Worm (Caenorhabditis elegans) whole organism, young adult: Measurements from ENCODE around the gene C10C6.13.

Experiments used
- B0019.2 ChIP-seq: fragments of 200-800 bp; sonication (Bioruptor generic); conservative IDR thresholded peaks from 2 replicates; pipeline ENCODE4 v1.3.6; 2022; ENCODE audit warnings: missing genetic modification reagents, missing genetic modification characterization, missing compliant biosample characterization
- B0336.3 ChIP-seq: fragments of 200-800 bp; sonication (Bioruptor generic); IDR thresholded peaks from 2 replicates; pipeline ENCODE4 v1.3.6; 2022; ENCODE audit warnings: missing genetic modification characterization, missing compliant biosample characterization
- C17E4.6 ChIP-seq: fragments of 200-800 bp; sonication (Bioruptor generic); IDR thresholded peaks from 2 replicates; pipeline ENCODE4 v1.3.6; 2022; ENCODE audit warnings: missing genetic modification reagents, missing genetic modification characterization, missing compliant biosample characterization
- D2030.7 ChIP-seq: fragments of 200-800 bp; sonication (Bioruptor generic); IDR thresholded peaks from 2 replicates; pipeline ENCODE4 v1.3.6; 2022; ENCODE audit warnings: missing genetic modification reagents, missing genetic modification characterization, missing compliant biosample characterization
- F57C9.4 ChIP-seq: sonication (generic microtip); optimal IDR thresholded peaks from 2 replicates; lab custom pipeline; 2017; ENCODE audit warnings: mild to moderate bottlenecking, missing genetic modification characterization, missing compliant biosample characterization
- T26A5.8 ChIP-seq: sonication (generic microtip); optimal IDR thresholded peaks from 2 replicates; lab custom pipeline; 2016; ENCODE audit warnings: missing genetic modification characterization, missing compliant biosample characterization
- Y53F4B.3 ChIP-seq: fragments of 200-800 bp; sonication (Bioruptor generic); IDR thresholded peaks from 2 replicates; pipeline ENCODE4 v1.3.6; 2022; ENCODE audit warnings: missing genetic modification reagents, missing genetic modification characterization, missing compliant biosample characterization
- Y67H2A.10 ChIP-seq: fragments of 200-800 bp; sonication (Bioruptor generic); conservative IDR thresholded peaks from 2 replicates; pipeline ENCODE4 v1.3.6; 2022; ENCODE audit warnings: missing genetic modification reagents, missing genetic modification characterization, missing compliant biosample characterization
- aptf-3 ChIP-seq: fragments of 200-800 bp; sonication (Bioruptor generic); IDR thresholded peaks from 2 replicates; pipeline ENCODE4 v1.3.6; 2022; ENCODE audit warnings: missing genetic modification characterization, missing compliant biosample characterization
- athp-1 ChIP-seq: sonication (generic microtip); optimal IDR thresholded peaks from 2 replicates; lab custom pipeline; 2017; ENCODE audit warnings: mild to moderate bottlenecking, missing genetic modification characterization, missing compliant biosample characterization
- attf-5 ChIP-seq: fragments of 200-800 bp; sonication (Bioruptor generic); optimal IDR thresholded peaks from 2 replicates; lab custom pipeline; 2018; ENCODE audit warnings: mild to moderate bottlenecking, missing genetic modification characterization, missing compliant biosample characterization
- bed-1 ChIP-seq: fragments of 200-800 bp; sonication (Bioruptor generic); IDR thresholded peaks from 2 replicates; pipeline ENCODE4 v1.3.6; 2022; ENCODE audit warnings: missing genetic modification reagents, missing genetic modification characterization, missing compliant biosample characterization
- cebp-1 ChIP-seq, 2 experiments: fragments of 200-800 bp in 1 of 2; sonication (Bioruptor generic) in 1 of 2; sonication (generic microtip) in 1 of 2; IDR thresholded peaks in 1 of 2; optimal IDR thresholded peaks in 1 of 2; 2 replicates each; pipeline versions ENCODE4 v1.3.6 to Lab custom; 2017 to 2022; ENCODE audit warnings: missing compliant biosample characterization in 2 of 2, missing genetic modification characterization in 2 of 2, mild to moderate bottlenecking in 1 of 2, missing genetic modification reagents in 1 of 2, moderate library complexity in 1 of 2
- ceh-40 ChIP-seq: fragments of 200-800 bp; sonication (Bioruptor generic); IDR thresholded peaks from 2 replicates; pipeline ENCODE4 v1.3.6; 2022; ENCODE audit warnings: missing genetic modification characterization, missing compliant biosample characterization
- die-1 ChIP-seq: sonication (generic microtip); optimal IDR thresholded peaks from 2 replicates; lab custom pipeline; 2016; ENCODE audit warnings: missing genotype, mild to moderate bottlenecking, missing genetic modification characterization, missing compliant biosample characterization
- dox-1 ChIP-seq: fragments of 200-800 bp; sonication (Bioruptor generic); IDR thresholded peaks from 2 replicates; pipeline ENCODE4 v1.3.6; 2022; ENCODE audit warnings: missing genetic modification reagents, missing genetic modification characterization, missing compliant biosample characterization
- egl-18 ChIP-seq: fragments of 200-800 bp; sonication (Bioruptor generic); IDR thresholded peaks from 2 replicates; pipeline ENCODE4 v1.3.6; 2022; ENCODE audit warnings: missing genetic modification reagents, missing genetic modification characterization, missing compliant biosample characterization
- egrh-3 ChIP-seq: fragments of 200-800 bp; sonication (Bioruptor generic); IDR thresholded peaks from 2 replicates; pipeline ENCODE4 v1.3.6; 2022; ENCODE audit warnings: missing genetic modification reagents, missing genetic modification characterization, missing compliant biosample characterization
- fkh-3 ChIP-seq: sonication (generic microtip); optimal IDR thresholded peaks from 2 replicates; lab custom pipeline; 2016; ENCODE audit warnings: mild to moderate bottlenecking, missing genetic modification characterization, missing compliant biosample characterization
- gei-17 ChIP-seq: fragments of 200-800 bp; sonication (Bioruptor generic); optimal IDR thresholded peaks from 2 replicates; lab custom pipeline; 2018; ENCODE audit warnings: mild to moderate bottlenecking, missing genetic modification characterization, missing compliant biosample characterization
- him-1 ChIP-seq: sonication (generic microtip); optimal IDR thresholded peaks from 2 replicates; lab custom pipeline; 2016; ENCODE audit warnings: missing genotype, missing genetic modification reagents, missing genetic modification characterization, missing compliant biosample characterization
- hsf-1 ChIP-seq: fragments of 200-800 bp; sonication (Bioruptor generic); IDR thresholded peaks from 2 replicates; pipeline ENCODE4 v1.3.6; 2022; ENCODE audit warnings: missing genetic modification reagents, missing genetic modification characterization, missing compliant biosample characterization
- lag-1 ChIP-seq: fragments of 200-800 bp; sonication (Bioruptor generic); IDR thresholded peaks from 2 replicates; pipeline ENCODE4 v1.3.6; 2022; ENCODE audit warnings: missing genetic modification reagents, missing genetic modification characterization, missing compliant biosample characterization
- let-526 ChIP-seq: fragments of 200-800 bp; sonication (Bioruptor generic); IDR thresholded peaks from 2 replicates; pipeline ENCODE4 v1.3.6; 2022; ENCODE audit warnings: missing genetic modification reagents, missing genetic modification characterization, missing compliant biosample characterization
- lin-26 ChIP-seq: fragments of 200-800 bp; sonication (Bioruptor generic); IDR thresholded peaks from 2 replicates; pipeline ENCODE4 v1.3.6; 2022; ENCODE audit warnings: missing genetic modification reagents, missing genetic modification characterization, missing compliant biosample characterization
- lsl-1 ChIP-seq: fragments of 200-800 bp; sonication (Bioruptor generic); optimal IDR thresholded peaks from 2 replicates; lab custom pipeline; 2018; ENCODE audit warnings: mild to moderate bottlenecking, missing genetic modification characterization, moderate library complexity, missing compliant biosample characterization
- madf-6 ChIP-seq: fragments of 200-800 bp; sonication (Bioruptor generic); IDR thresholded peaks from 2 replicates; pipeline ENCODE4 v1.3.6; 2022; ENCODE audit warnings: missing genetic modification reagents, missing genetic modification characterization, missing compliant biosample characterization
- madf-8 ChIP-seq: fragments of 200-800 bp; sonication (Bioruptor generic); conservative IDR thresholded peaks from 2 replicates; pipeline ENCODE4 v1.3.6; 2022; ENCODE audit warnings: missing genetic modification reagents, missing genetic modification characterization, missing compliant biosample characterization
- mcd-1 ChIP-seq: fragments of 200-800 bp; sonication (Bioruptor generic); IDR thresholded peaks from 2 replicates; pipeline ENCODE4 v1.3.6; 2022; ENCODE audit warnings: missing genetic modification reagents, missing genetic modification characterization, missing compliant biosample characterization
- mel-28 ChIP-seq: sonication (generic microtip); optimal IDR thresholded peaks from 2 replicates; lab custom pipeline; 2016; ENCODE audit warnings: borderline replicate concordance, mild to moderate bottlenecking, missing genetic modification characterization, missing compliant biosample characterization
- nfya-2 ChIP-seq: fragments of 200-800 bp; sonication (Bioruptor generic); IDR thresholded peaks from 2 replicates; pipeline ENCODE4 v1.3.6; 2022; ENCODE audit warnings: missing genetic modification reagents, missing genetic modification characterization, missing compliant biosample characterization
- nhr-120 ChIP-seq: fragments of 200-800 bp; sonication (Bioruptor generic); IDR thresholded peaks from 2 replicates; pipeline ENCODE4 v1.3.6; 2022; ENCODE audit warnings: missing genetic modification characterization, missing compliant biosample characterization
- nhr-80 ChIP-seq: sonication (generic microtip); optimal IDR thresholded peaks from 2 replicates; lab custom pipeline; 2016; ENCODE audit warnings: missing genetic modification characterization, missing compliant biosample characterization
- sdz-38 ChIP-seq: sonication (generic microtip); optimal IDR thresholded peaks from 2 replicates; lab custom pipeline; 2016; ENCODE audit warnings: missing genotype, missing genetic modification characterization, missing compliant biosample characterization
- snpc-1.3 ChIP-seq: sonication (generic microtip); optimal IDR thresholded peaks from 2 replicates; lab custom pipeline; 2017; ENCODE audit warnings: missing genetic modification characterization, mild to moderate bottlenecking, missing compliant biosample characterization, antibody characterized with exemption, moderate library complexity, missing genotype, missing genetic modification reagents; ENCODE audit not compliant: insufficient read depth
- snpc-4 ChIP-seq, 5 experiments: fragments of 150-350 bp in 1 of 5; sonication (generic microtip) in 4 of 5; optimal IDR thresholded peaks; 2 replicates each; lab custom pipeline; 2014 to 2018; ENCODE audit warnings: missing genetic modification characterization in 5 of 5, missing biosample characterization in 3 of 5, antibody characterized with exemption in 2 of 5, mild to moderate bottlenecking in 2 of 5, missing compliant biosample characterization in 2 of 5, missing genotype in 2 of 5, moderate library complexity in 2 of 5, missing genetic modification reagents in 1 of 5
- somi-1 ChIP-seq: fragments of 200-800 bp; sonication (Bioruptor generic); optimal IDR thresholded peaks from 2 replicates; lab custom pipeline; 2018; ENCODE audit warnings: mild to moderate bottlenecking, missing genetic modification characterization, missing compliant biosample characterization
- unc-130 ChIP-seq: sonication (generic microtip); optimal IDR thresholded peaks from 2 replicates; lab custom pipeline; 2016; ENCODE audit warnings: missing genetic modification reagents, missing genetic modification characterization, missing compliant biosample characterization
- ztf-26 ChIP-seq: sonication (generic microtip); optimal IDR thresholded peaks from 2 replicates; lab custom pipeline; 2017; ENCODE audit warnings: missing genetic modification characterization, missing compliant biosample characterization
- ztf-3 ChIP-seq: fragments of 200-800 bp; sonication (Bioruptor generic); optimal IDR thresholded peaks from 2 replicates; lab custom pipeline; 2018; ENCODE audit warnings: mild to moderate bottlenecking, missing genetic modification characterization, missing compliant biosample characterization

C10C6.13 gene

DNA sequence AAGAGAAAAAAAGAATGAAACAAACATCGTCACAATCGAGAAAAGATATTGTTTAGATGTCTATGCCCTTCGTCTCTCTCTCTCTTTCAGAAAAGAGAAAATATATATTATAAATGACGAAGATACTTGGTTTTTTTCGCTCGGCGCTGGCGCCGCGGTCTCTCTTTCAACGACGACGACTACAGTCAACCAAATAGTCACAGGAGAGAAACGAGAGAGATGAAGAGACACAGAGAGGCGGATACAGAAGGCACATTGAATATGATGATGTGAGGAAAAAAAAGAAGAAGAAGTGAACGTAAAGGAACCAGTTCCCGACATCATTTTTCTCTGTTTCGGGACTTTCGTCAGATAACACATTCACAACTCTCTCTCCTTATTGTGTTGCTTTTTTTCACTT is 21.9 kb upstream of the C10C6.13 start (continued):
- TF ChIP-seq C17E4.6 (GFP tag; lab: Robert Waterston, UW) (no peak), ztf-26 (tag; lab: Kevin White, UChicago) (peak; percentile 79), mcd-1 (GFP tag; lab: Robert Waterston, UW) (no peak), let-526 (GFP tag; lab: Robert Waterston, UW) (no peak), cebp-1 (GFP tag; IDR thresholded peaks at IDR 0.05; lab: Robert Waterston, UW) (no peak), cebp-1 (tag; optimal IDR thresholded peaks at IDR 0.05; lab: Kevin White, UChicago) (peak; percentile 25), T26A5.8 (no peak), ztf-3 (no peak), nhr-120 (GFP tag; lab: Robert Waterston, UW) (no peak), hsf-1 (GFP tag; lab: Robert Waterston, UW) (no peak), D2030.7 (no peak), somi-1 (peak; percentile 87), nfya-2 (GFP tag; lab: Robert Waterston, UW) (no peak), aptf-3 (no peak), fkh-3 (no peak), B0019.2 (no peak), F57C9.4 (tag; lab: Kevin White, UChicago) (no peak), him-1 (tag; lab: Kevin White, UChicago) (no peak), ceh-40 (GFP tag; lab: Robert Waterston, UW) (no peak), sdz-38 (no peak), Y53F4B.3 (no peak)
- TF ChIP-seq, all 124 proteins: peak for 6

DNA sequence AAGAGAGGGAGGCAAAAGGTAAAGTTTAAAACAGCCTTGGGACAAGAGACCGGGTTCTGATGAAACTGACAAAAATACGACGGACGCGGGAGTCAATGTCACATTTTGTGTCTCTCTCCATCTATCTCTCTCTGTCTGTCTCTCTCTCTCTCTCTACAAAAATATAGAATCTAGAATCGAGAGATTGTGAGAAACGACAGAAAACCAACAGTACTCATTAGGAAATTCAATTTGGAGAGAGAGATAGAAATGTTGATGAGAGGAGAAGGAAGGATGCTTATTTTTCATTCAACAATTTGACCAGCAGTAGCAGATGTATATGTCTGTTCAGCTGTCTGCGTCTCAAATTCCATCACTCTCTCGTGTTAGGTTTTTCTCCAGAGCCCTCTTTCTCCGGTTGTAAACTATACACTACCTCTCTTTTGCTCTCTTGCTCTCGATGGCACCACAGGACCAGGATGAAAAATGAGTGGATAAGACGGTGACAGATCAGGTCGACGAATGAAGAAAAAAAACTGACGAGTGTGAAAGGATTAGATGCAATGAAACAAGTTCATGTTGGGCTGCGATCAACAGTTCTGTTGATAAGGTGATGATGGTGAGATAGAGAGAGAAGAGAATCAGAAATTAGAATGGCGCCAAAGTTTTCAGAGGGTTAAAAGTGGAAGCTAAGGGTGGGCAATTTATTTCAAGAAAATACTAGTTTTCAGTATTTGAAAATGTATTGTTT is 20.2 kb upstream of the C10C6.13 start:
- TF ChIP-seq Y67H2A.10 (GFP tag; lab: Robert Waterston, UW) (no peak), ztf-26 (tag; lab: Kevin White, UChicago) (peak; percentile 44), bed-1 (GFP tag; lab: Robert Waterston, UW) (no peak), egl-18 (GFP tag; lab: Robert Waterston, UW) (no peak), attf-5 (GFP tag; lab: Kevin White, UChicago) (peak; percentile 30), cebp-1 (GFP tag; IDR thresholded peaks at IDR 0.05; lab: Robert Waterston, UW) (no peak), cebp-1 (tag; optimal IDR thresholded peaks at IDR 0.05; lab: Kevin White, UChicago) (peak; percentile 44), dox-1 (GFP tag; lab: Robert Waterston, UW) (no peak), unc-130 (GFP tag; lab: Kevin White, UChicago) (no peak)

DNA sequence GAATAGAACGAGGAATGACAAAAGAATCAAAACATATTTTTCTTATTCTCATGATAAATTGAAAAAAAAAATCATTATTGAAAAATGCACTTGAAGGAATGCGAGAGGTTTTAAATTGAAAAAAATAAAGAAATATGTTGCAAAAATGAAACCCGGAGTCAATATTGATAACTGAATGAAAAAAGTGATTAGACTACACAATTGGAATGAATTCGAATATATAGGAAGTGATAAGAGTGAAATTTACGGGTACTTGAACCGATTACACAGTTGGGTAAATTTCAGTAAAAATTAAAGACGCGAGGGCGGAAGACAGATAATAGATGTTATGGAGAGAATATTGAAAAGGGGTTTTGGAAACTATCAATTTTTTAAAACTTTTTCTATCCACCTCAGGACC is 19.5 kb upstream of the C10C6.13 start:
- TF ChIP-seq F57C9.4 (tag; lab: Kevin White, UChicago) (no peak), nhr-80 (tag; lab: Kevin White, UChicago) (peak; percentile 28)

DNA sequence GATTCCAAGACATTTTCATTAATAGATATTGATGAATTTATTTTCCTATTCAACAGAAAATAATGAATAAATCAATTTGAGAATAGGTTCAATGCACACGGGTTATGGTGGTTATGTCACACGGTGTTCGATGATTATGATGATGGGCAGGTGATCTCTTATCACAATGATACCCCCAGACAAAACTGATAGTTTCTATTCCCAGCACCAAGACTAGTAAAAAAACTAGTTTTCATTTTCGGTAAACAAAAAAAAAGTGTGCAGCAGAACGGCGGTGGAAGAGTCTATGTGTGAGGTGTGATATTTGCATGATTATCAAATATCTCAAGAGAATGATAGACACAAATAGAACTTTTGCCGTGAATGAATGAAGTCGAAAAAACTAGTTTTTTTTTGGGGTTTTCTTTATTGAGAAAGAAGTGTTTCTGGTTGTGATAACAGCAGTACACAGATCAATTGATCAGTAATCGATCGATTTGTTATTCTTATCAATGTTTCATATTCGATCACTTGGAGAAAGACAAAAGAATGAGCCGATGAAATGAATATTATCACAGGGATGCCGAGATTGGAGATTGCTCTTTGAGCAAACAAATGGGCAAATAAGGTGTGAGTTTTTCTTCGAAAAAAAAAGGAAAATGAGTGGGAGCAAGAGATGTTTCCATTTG is 18.5 kb upstream of the C10C6.13 start:
- TF ChIP-seq madf-8 (GFP tag; lab: Robert Waterston, UW) (no peak), nhr-80 (tag; lab: Kevin White, UChicago) (peak; percentile 58), B0336.3 (GFP tag; lab: Robert Waterston, UW) (0 out of 2 replicates have a peak, but pooled peaks have one; percentile 27), lsl-1 (GFP tag; lab: Kevin White, UChicago) (no peak), cebp-1 (GFP tag; IDR thresholded peaks at IDR 0.05; lab: Robert Waterston, UW) (no peak), cebp-1 (tag; optimal IDR thresholded peaks at IDR 0.05; lab: Kevin White, UChicago) (peak; percentile 42)

DNA sequence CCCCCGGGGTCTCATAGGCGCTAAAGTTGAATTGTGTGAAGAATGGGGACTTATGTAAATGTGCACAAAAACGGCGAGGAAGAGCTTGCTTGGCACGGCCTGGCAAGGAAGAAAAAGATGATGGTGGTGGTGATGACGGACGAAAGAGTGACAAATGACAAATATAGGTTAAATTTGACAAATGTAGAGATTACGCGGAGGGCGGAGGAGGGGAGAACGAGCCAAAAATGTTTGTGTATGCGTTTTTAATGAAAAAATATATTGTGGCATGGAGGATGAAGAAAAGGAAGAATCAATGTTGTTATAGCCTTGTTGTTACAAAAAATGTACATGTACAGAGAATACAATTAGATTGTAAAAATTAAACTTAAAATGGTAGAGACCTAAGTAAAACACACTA is 17.3 kb upstream of the C10C6.13 start:
- TF ChIP-seq madf-6 (GFP tag; lab: Robert Waterston, UW) (no peak), hsf-1 (GFP tag; lab: Robert Waterston, UW) (no peak), die-1 (tag; lab: Kevin White, UChicago) (no peak), lag-1 (no peak), snpc-4 (GFP tag; optimal IDR thresholded peaks at IDR 0.05; lab: Kevin White, UChicago) (no peak), snpc-4 (tag; optimal IDR thresholded peaks at IDR 0.05; lab: Kevin White, UChicago) (no peak), lin-26 (no peak), egrh-3 (GFP tag; lab: Robert Waterston, UW) (no peak), gei-17 (GFP tag; lab: Kevin White, UChicago) (no peak), snpc-1.3 (tag; lab: Kevin White, UChicago) (no peak), mel-28 (tag; lab: Kevin White, UChicago) (no peak), athp-1 (tag; lab: Kevin White, UChicago) (no peak)
